Fruit fly (Drosophila melanogaster) whole organism: Measurements from ENCODE around the gene CG13713.

Experiments used
- CG8478 ChIP-seq: fragments of >200 bp; optimal IDR thresholded peaks from 2 replicates; lab custom pipeline; 2018; ENCODE audit warnings: inconsistent platforms
- EcR ChIP-seq, 2 experiments: fragments of >200 bp; optimal IDR thresholded peaks; 2 replicates each; lab custom pipeline; 2017; ENCODE audit warnings: missing biosample characterization in 2 of 2, missing genetic modification characterization in 2 of 2, missing genetic modification reagents in 2 of 2
- psq ChIP-seq: fragments of >200 bp; optimal IDR thresholded peaks from 2 replicates; lab custom pipeline; 2017
- usp ChIP-seq: fragments of >200 bp; optimal IDR thresholded peaks from 2 replicates; lab custom pipeline; 2017; ENCODE audit warnings: missing biosample characterization, missing genetic modification characterization, mixed read lengths

DNA sequence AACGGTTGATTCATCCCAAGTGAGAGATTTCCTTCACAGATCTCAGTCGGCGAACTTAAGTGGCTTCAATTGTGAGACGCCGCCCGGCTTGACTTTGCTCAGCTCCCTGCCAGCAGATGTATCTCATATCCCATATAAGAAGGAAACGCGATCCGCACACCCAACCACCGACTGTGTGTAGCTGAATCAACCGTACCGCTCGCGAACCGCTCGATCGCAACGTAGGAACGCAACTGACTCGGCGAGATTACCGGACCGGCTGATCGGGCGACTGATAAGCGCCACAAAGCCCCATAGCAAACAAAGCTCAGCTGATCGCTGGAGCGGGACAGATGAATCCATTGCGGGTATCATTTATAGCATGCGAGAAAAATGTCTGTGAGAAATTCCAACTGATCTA lies 10.3 kb upstream of the CG13713 start, which contains the start of gene axo:
- TF ChIP-seq psq, result no peak
- TF ChIP-seq CG8478 (lab: Kevin White, UChicago), result no peak
- TF ChIP-seq EcR (GFP tag; optimal IDR thresholded peaks at IDR 0.05; lab: Kevin White, UChicago), result no peak
- no peak for TF ChIP-seq usp (GFP tag; lab: Kevin White, UChicago)
